Fruit fly (Drosophila melanogaster) whole organism: ENCODE measurements around the gene Irk1.

ENCODE experiments used
- Dll ChIP-seq: fragments of >200 bp; optimal IDR thresholded peaks from 2 replicates; lab custom pipeline; 2017
- EcR ChIP-seq, 2 experiments: fragments of >200 bp; optimal IDR thresholded peaks; 2 replicates each; lab custom pipeline; 2017; ENCODE audit warnings: missing biosample characterization in 2 of 2, missing genetic modification characterization in 2 of 2, missing genetic modification reagents in 2 of 2
- usp ChIP-seq: fragments of >200 bp; optimal IDR thresholded peaks from 2 replicates; lab custom pipeline; 2017; ENCODE audit warnings: missing biosample characterization, missing genetic modification characterization, mixed read lengths

- TF ChIP-seq usp (GFP tag; lab: Kevin White, UChicago) (no peak), EcR (GFP tag; optimal IDR thresholded peaks at IDR 0.05; lab: Kevin White, UChicago) (no peak), Dll (lab: Kevin White, UChicago) (no peak)
These were observed 47.2 kb upstream of the Irk1 start for dm6 chr3R:23120933-23121332.
